Worm (Caenorhabditis elegans) whole organism, L4 larva: Measurements from ENCODE around the gene T27E4.5.

Experiments used
- D1046.2 ChIP-seq: fragments of 200-800 bp; sonication (Bioruptor generic); IDR thresholded peaks from 2 replicates; pipeline ENCODE4 v1.3.6; 2022; ENCODE audit warnings: missing genetic modification characterization, missing compliant biosample characterization
- F10B5.3 ChIP-seq: sonication (generic microtip); optimal IDR thresholded peaks from 2 replicates; lab custom pipeline; 2016; ENCODE audit warnings: mild to moderate bottlenecking, missing genetic modification characterization, missing compliant biosample characterization
- F49E8.2 ChIP-seq: sonication (generic microtip); optimal IDR thresholded peaks from 2 replicates; lab custom pipeline; 2016; ENCODE audit warnings: missing compliant biosample characterization, mild to moderate bottlenecking, missing genetic modification characterization, borderline replicate concordance
- Y48G9A.11 ChIP-seq: fragments of 200-800 bp; sonication (Bioruptor generic); IDR thresholded peaks from 2 replicates; pipeline ENCODE4 v1.3.6; 2022; ENCODE audit warnings: missing genetic modification reagents, missing genetic modification characterization, missing compliant biosample characterization
- Y75B8A.6 ChIP-seq: fragments of 200-800 bp; sonication (Bioruptor generic); IDR thresholded peaks from 2 replicates; pipeline ENCODE4 v1.3.6; 2022; ENCODE audit warnings: missing genetic modification reagents, missing genetic modification characterization, missing compliant biosample characterization
- aha-1 ChIP-seq: fragments of 150-350 bp; peaks from one replicate; lab custom pipeline; 2014; ENCODE audit warnings: missing biosample characterization, missing genetic modification characterization
- ama-1 ChIP-seq: fragments of 150-350 bp; optimal IDR thresholded peaks from 2 replicates; lab custom pipeline; 2014; ENCODE audit warnings: inconsistent platforms, mixed read lengths
- ceh-32 ChIP-seq: sonication (generic microtip); optimal IDR thresholded peaks from 2 replicates; lab custom pipeline; 2016; ENCODE audit warnings: mild to moderate bottlenecking, missing genetic modification characterization, missing compliant biosample characterization; ENCODE audit not compliant: poor library complexity
- ces-1 ChIP-seq: fragments of 150-350 bp; sonication (generic microtip); optimal IDR thresholded peaks from 4 replicates; lab custom pipeline; 2014; ENCODE audit warnings: missing biosample characterization, missing genetic modification reagents, missing genetic modification characterization
- daf-16 ChIP-seq, 3 experiments: sonication (generic microtip); optimal IDR thresholded peaks; 2 replicates each; lab custom pipeline; 2016 to 2017; ENCODE audit warnings: missing genetic modification characterization in 3 of 3, missing genetic modification reagents in 3 of 3, mild to moderate bottlenecking in 2 of 3, missing compliant biosample characterization in 2 of 3, missing biosample characterization in 1 of 3, moderate library complexity in 1 of 3
- dmd-8 ChIP-seq: fragments of 200-800 bp; sonication (Bioruptor generic); IDR thresholded peaks from 2 replicates; pipeline ENCODE4 v1.3.6; 2022; ENCODE audit warnings: missing genetic modification characterization, missing compliant biosample characterization
- dpl-1 ChIP-seq: fragments of 150-350 bp; optimal IDR thresholded peaks from 2 replicates; lab custom pipeline; 2014; ENCODE audit warnings: missing biosample characterization, missing genetic modification reagents, missing genetic modification characterization
- egl-43 ChIP-seq: fragments of 200-800 bp; sonication (Bioruptor generic); IDR thresholded peaks from 2 replicates; pipeline ENCODE4 v1.3.6; 2022; ENCODE audit warnings: missing genetic modification reagents, missing genetic modification characterization, missing compliant biosample characterization
- hlh-11 ChIP-seq: fragments of 200-800 bp; sonication (Bioruptor generic); optimal IDR thresholded peaks from 2 replicates; lab custom pipeline; 2018; ENCODE audit warnings: mild to moderate bottlenecking, missing genetic modification characterization, missing compliant biosample characterization
- hlh-30 ChIP-seq: sonication (generic microtip); optimal IDR thresholded peaks from 2 replicates; lab custom pipeline; 2017; ENCODE audit warnings: antibody characterized with exemption, mild to moderate bottlenecking, missing genetic modification characterization, missing compliant biosample characterization; ENCODE audit not compliant: insufficient read depth
- jun-1 ChIP-seq: fragments of 150-350 bp; optimal IDR thresholded peaks from 2 replicates; lab custom pipeline; 2014; ENCODE audit warnings: missing biosample characterization, missing genetic modification reagents, missing genetic modification characterization
- lin-1 ChIP-seq: fragments of 200-800 bp; sonication (Bioruptor generic); IDR thresholded peaks from 2 replicates; pipeline ENCODE4 v1.3.6; 2022; ENCODE audit warnings: missing genetic modification reagents, missing genetic modification characterization, missing compliant biosample characterization
- lin-13 ChIP-seq: fragments of 150-350 bp; optimal IDR thresholded peaks from 2 replicates; lab custom pipeline; 2014; ENCODE audit warnings: missing biosample characterization, missing genetic modification reagents, missing genetic modification characterization
- lin-15B ChIP-seq: fragments of 150-350 bp; sonication (generic microtip); optimal IDR thresholded peaks from 3 replicates; lab custom pipeline; 2014; ENCODE audit warnings: missing biosample characterization, missing genetic modification characterization
- lsy-2 ChIP-seq, 2 experiments: fragments of 150-350 bp in 1 of 2; sonication (generic microtip) in 1 of 2; optimal IDR thresholded peaks; 2 replicates each; lab custom pipeline; 2014 to 2017; ENCODE audit warnings: missing biosample characterization in 2 of 2, missing genetic modification characterization in 2 of 2
- madf-9 ChIP-seq: fragments of 200-800 bp; sonication (Bioruptor generic); conservative IDR thresholded peaks from 2 replicates; pipeline ENCODE4 v1.3.6; 2022; ENCODE audit warnings: missing genetic modification reagents, missing genetic modification characterization, missing compliant biosample characterization
- mdt-29 ChIP-seq: fragments of 200-800 bp; sonication (Bioruptor generic); IDR thresholded peaks from 2 replicates; pipeline ENCODE4 v1.3.6; 2022; ENCODE audit warnings: missing genetic modification reagents, missing genetic modification characterization, missing compliant biosample characterization
- mes-2 ChIP-seq: sonication (generic microtip); optimal IDR thresholded peaks from 2 replicates; lab custom pipeline; 2016; ENCODE audit warnings: missing genotype, mild to moderate bottlenecking, missing genetic modification characterization, missing compliant biosample characterization; ENCODE audit not compliant: poor library complexity, severe bottlenecking
- nhr-102 ChIP-seq: sonication (generic microtip); optimal IDR thresholded peaks from 2 replicates; lab custom pipeline; 2016; ENCODE audit warnings: mild to moderate bottlenecking, missing genetic modification characterization, moderate library complexity, missing compliant biosample characterization
- nhr-237 ChIP-seq: sonication (generic microtip); optimal IDR thresholded peaks from 2 replicates; lab custom pipeline; 2017; ENCODE audit warnings: missing biosample characterization, missing genetic modification characterization
- nhr-48 ChIP-seq: sonication (generic microtip); optimal IDR thresholded peaks from 2 replicates; lab custom pipeline; 2016; ENCODE audit warnings: mild to moderate bottlenecking, missing genetic modification characterization, missing compliant biosample characterization
- nhr-6 ChIP-seq: fragments of 150-350 bp; optimal IDR thresholded peaks from 2 replicates; lab custom pipeline; 2014; ENCODE audit warnings: missing biosample characterization, missing genetic modification characterization
- nhr-76 ChIP-seq: fragments of 150-350 bp; optimal IDR thresholded peaks from 2 replicates; lab custom pipeline; 2014; ENCODE audit warnings: missing biosample characterization, missing genetic modification characterization
- pha-4 ChIP-seq, 2 experiments: fragments of 150-350 bp in 1 of 2; fragments of 200-800 bp in 1 of 2; sonication (Bioruptor generic) in 1 of 2; IDR thresholded peaks in 1 of 2; optimal IDR thresholded peaks in 1 of 2; 2 replicates each; pipeline versions ENCODE4 v1.3.6 to Lab custom; 2014 to 2022; ENCODE audit warnings: missing genetic modification characterization in 2 of 2, missing genetic modification reagents in 2 of 2, missing biosample characterization in 1 of 2, missing compliant biosample characterization in 1 of 2
- pqm-1 ChIP-seq: sonication (generic microtip); optimal IDR thresholded peaks from 2 replicates; lab custom pipeline; 2017; ENCODE audit warnings: missing biosample characterization, missing genetic modification characterization
- tag-97 ChIP-seq: fragments of 200-800 bp; sonication (Bioruptor generic); IDR thresholded peaks from 2 replicates; pipeline ENCODE4 v1.3.6; 2022; ENCODE audit warnings: missing genetic modification characterization, missing compliant biosample characterization
- unc-62 ChIP-seq, 3 experiments: fragments of 150-350 bp in 1 of 3; sonication (generic microtip); optimal IDR thresholded peaks in 2 of 3; peaks in 1 of 3; 1 replicate in 1 of 3; 2 replicates in 2 of 3; lab custom pipeline; 2014 to 2017; ENCODE audit warnings: missing biosample characterization in 3 of 3, missing genetic modification characterization in 3 of 3, missing genetic modification reagents in 3 of 3, missing genotype in 1 of 3
- vab-7 ChIP-seq: fragments of 200-800 bp; sonication (Bioruptor generic); IDR thresholded peaks from 2 replicates; pipeline ENCODE4 v1.3.6; 2022; ENCODE audit warnings: missing genetic modification reagents, missing genetic modification characterization, missing compliant biosample characterization
- ztf-11 ChIP-seq: fragments of 150-350 bp; optimal IDR thresholded peaks from 2 replicates; lab custom pipeline; 2014; ENCODE audit warnings: missing biosample characterization, missing genetic modification characterization

The T27E4.5 gene

ce11 chrV:9047555-9048049 lies 22.0 kb downstream of the T27E4.5 start, which contains the start of gene C25E10.17:
Gene C25E10.17 (minus strand): TSS chrV:9047605.
- TF ChIP-seq lsy-2 (tag; optimal IDR thresholded peaks at IDR 0.05; lab: Kevin White, UChicago) (no peak), hlh-11 (tag; lab: Kevin White, UChicago) (no peak), aha-1 (peak; percentile 92)

- TF ChIP-seq F49E8.2 (tag; lab: Kevin White, UChicago) (no peak), unc-62 (GFP tag; optimal IDR thresholded peaks at IDR 0.05 in 1 of 2; lab: Kevin White, UChicago) (peak in 1 of 2 experiments; percentile 1), unc-62 (tag; optimal IDR thresholded peaks at IDR 0.05; lab: Kevin White, UChicago) (no peak)
- TF ChIP-seq, all 104 proteins: peak for 1
Observed at ce11 chrV:9044871-9045270, 24.7 kb downstream of the T27E4.5 start, which contains the start of gene nhr-30. Gene nhr-30 (plus strand): TSS chrV:9045171.

- TF ChIP-seq lin-15B (no peak), ama-1 (no peak), lin-13 (no peak), dpl-1 (no peak), nhr-102 (tag; lab: Kevin White, UChicago) (no peak), nhr-48 (tag; lab: Kevin White, UChicago) (no peak), daf-16 (GFP tag; optimal IDR thresholded peaks at IDR 0.05; lab: Kevin White, UChicago) (no peak), daf-16 (tag; optimal IDR thresholded peaks at IDR 0.05; lab: Kevin White, UChicago) (no peak), pqm-1 (tag; lab: Kevin White, UChicago) (no peak), aha-1 (no peak), D1046.2 (GFP tag; lab: Robert Waterston, UW) (no peak), F10B5.3 (tag; lab: Kevin White, UChicago) (no peak), vab-7 (GFP tag; lab: Robert Waterston, UW) (no peak), pha-4 (GFP tag; IDR thresholded peaks at IDR 0.05; lab: Robert Waterston, UW) (no peak), pha-4 (tag; optimal IDR thresholded peaks at IDR 0.05; lab: Kevin White, UChicago) (no peak), ztf-11 (tag; lab: Kevin White, UChicago) (no peak), mdt-29 (no peak), hlh-11 (tag; lab: Kevin White, UChicago) (no peak), Y48G9A.11 (GFP tag; lab: Robert Waterston, UW) (no peak), madf-9 (GFP tag; lab: Robert Waterston, UW) (no peak), nhr-76 (no peak), lsy-2 (tag; optimal IDR thresholded peaks at IDR 0.05; lab: Kevin White, UChicago) (no peak)
Observed at ce11 chrV:9041030-9041429, 28.6 kb downstream of the T27E4.5 start, which contains the start of gene cyp-33B1. Gene cyp-33B1 (plus strand): TSS chrV:9041330.

ce11 chrV:9035685-9036084 lies 33.9 kb downstream of the T27E4.5 start, which contains the start of gene srsx-34:
Gene srsx-34 (plus strand): TSS chrV:9035985.
- TF ChIP-seq lsy-2 (tag; optimal IDR thresholded peaks at IDR 0.05; lab: Kevin White, UChicago), result no peak
- TF ChIP-seq mes-2 (tag; lab: Kevin White, UChicago), result no peak
- TF ChIP-seq nhr-237 (tag; lab: Kevin White, UChicago), result no peak
- TF ChIP-seq aha-1, result peak; percentile 31
- no peak for TF ChIP-seq ceh-32
- TF ChIP-seq nhr-102 (tag; lab: Kevin White, UChicago), result no peak
- TF ChIP-seq ztf-11 (tag; lab: Kevin White, UChicago), result no peak

- TF ChIP-seq aha-1 (peak; percentile 37), hlh-30 (tag; lab: Kevin White, UChicago) (no peak)
Observed at ce11 chrV:9033267-9033666, 36.3 kb downstream of the T27E4.5 start, which contains the start of gene C25E10.4. Gene C25E10.4 (plus strand): TSS chrV:9033567.

- TF ChIP-seq dmd-8 (GFP tag; lab: Robert Waterston, UW), result no peak
- no peak for TF ChIP-seq tag-97 (GFP tag; lab: Robert Waterston, UW)
- TF ChIP-seq aha-1, result no peak
- TF ChIP-seq jun-1 (tag; lab: Kevin White, UChicago), result no peak
- TF ChIP-seq hlh-11 (tag; lab: Kevin White, UChicago), result no peak
- TF ChIP-seq lin-1, result no peak
- TF ChIP-seq ces-1, result no peak
- no peak for TF ChIP-seq egl-43
- TF ChIP-seq Y75B8A.6, result no peak
- TF ChIP-seq nhr-6 (tag; lab: Kevin White, UChicago), result no peak
- TF ChIP-seq nhr-76, result no peak
Observed at ce11 chrV:9030248-9030647, 39.3 kb downstream of the T27E4.5 start, which contains the start of gene C25E10.5. Gene C25E10.5 (plus strand): TSS chrV:9030548.
